Worm (Caenorhabditis elegans) whole organism, midembryonic: Measurements from ENCODE around the gene F01D5.7.

Experiments used
- flt-1 ChIP-seq: fragments of 200-800 bp; sonication (Bioruptor generic); IDR thresholded peaks from 2 replicates; pipeline ENCODE4 v1.3.6; 2022; ENCODE audit warnings: missing genetic modification characterization, missing compliant biosample characterization
- klf-2 ChIP-seq: fragments of 200-800 bp; sonication (Bioruptor generic); conservative IDR thresholded peaks from 2 replicates; pipeline ENCODE4 v1.3.6; 2022; ENCODE audit warnings: missing genetic modification reagents, missing genetic modification characterization, missing compliant biosample characterization
- ref-1 ChIP-seq: fragments of 200-800 bp; sonication (Bioruptor generic); conservative IDR thresholded peaks from 2 replicates; pipeline ENCODE4 v1.3.6; 2022; ENCODE audit warnings: missing genetic modification reagents, missing genetic modification characterization, missing compliant biosample characterization
- tab-1 ChIP-seq: fragments of 200-800 bp; sonication (Bioruptor generic); IDR thresholded peaks from 2 replicates; pipeline ENCODE4 v1.3.6; 2022; ENCODE audit warnings: missing genetic modification characterization, missing compliant biosample characterization
- ztf-23 ChIP-seq: fragments of 200-800 bp; sonication (Bioruptor generic); IDR thresholded peaks from 2 replicates; pipeline ENCODE4 v1.3.6; 2022; ENCODE audit warnings: missing genetic modification reagents, missing genetic modification characterization, missing compliant biosample characterization
- ztf-29 ChIP-seq: fragments of 200-800 bp; sonication (Bioruptor generic); IDR thresholded peaks from 2 replicates; pipeline ENCODE4 v1.3.6; 2022; ENCODE audit warnings: missing genetic modification reagents, missing genetic modification characterization, missing compliant biosample characterization

ce11 chrII:14006210-14006609 lies 2.2 kb upstream of the F01D5.7 start, which contains the start of gene F01D5.6:
- TF ChIP-seq klf-2 (GFP tag; lab: Robert Waterston, UW) (no peak), flt-1 (GFP tag; lab: Robert Waterston, UW) (no peak), ref-1 (GFP tag; lab: Robert Waterston, UW) (no peak), ztf-23 (GFP tag; lab: Robert Waterston, UW) (no peak), ztf-29 (GFP tag; lab: Robert Waterston, UW) (no peak), tab-1 (GFP tag; lab: Robert Waterston, UW) (no peak)
